Worm (Caenorhabditis elegans) whole organism, L4/young adult: ENCODE data around the gene dis-3.

Experiments used
- W03F9.2 ChIP-seq: fragments of 150-350 bp; optimal IDR thresholded peaks from 2 replicates; lab custom pipeline; 2014; ENCODE audit warnings: missing biosample characterization, missing genetic modification characterization
- dao-5 ChIP-seq: sonication (generic microtip); optimal IDR thresholded peaks from 2 replicates; lab custom pipeline; 2016; ENCODE audit warnings: missing genotype, missing genetic modification characterization, moderate library complexity, missing compliant biosample characterization
- him-1 ChIP-seq: sonication (generic microtip); optimal IDR thresholded peaks from 2 replicates; lab custom pipeline; 2016; ENCODE audit warnings: missing genotype, missing genetic modification reagents, missing genetic modification characterization, missing compliant biosample characterization

DNA sequence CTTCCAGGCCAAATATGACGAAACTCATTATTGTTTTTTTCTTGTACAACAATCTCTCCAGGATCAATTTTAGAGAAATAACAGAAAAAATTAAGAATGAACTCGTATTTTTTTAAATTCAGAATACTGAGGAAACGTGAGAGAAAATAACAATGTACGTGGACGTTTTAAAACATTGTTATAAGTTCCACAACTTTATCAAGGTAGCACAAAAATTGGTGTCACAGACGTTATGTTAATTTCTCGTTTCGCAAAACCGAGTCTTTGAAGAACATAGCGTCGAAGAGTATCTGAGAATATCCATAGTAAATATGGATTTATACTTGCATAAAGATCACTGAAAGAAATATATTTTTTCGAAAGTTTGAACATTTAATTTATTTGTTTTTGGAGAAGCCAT, 45.9 kb upstream of the dis-3 start, which contains the start of gene T04B2.8:
- TF ChIP-seq W03F9.2 (no peak), him-1 (no peak), dao-5 (no peak)
